Worm (Caenorhabditis elegans) whole organism, mixed stage, embryonic: ENCODE data around the gene frm-5.1.

Source experiments
- M03D4.4 ChIP-seq: sonication (generic microtip); optimal IDR thresholded peaks from 2 replicates; lab custom pipeline; 2017; ENCODE audit warnings: mild to moderate bottlenecking, missing genetic modification characterization, missing compliant biosample characterization
- bed-3 ChIP-seq: fragments of 200-800 bp; sonication (Bioruptor generic); optimal IDR thresholded peaks from 3 replicates; lab custom pipeline; 2018; ENCODE audit warnings: mild to moderate bottlenecking, missing genetic modification characterization, moderate library complexity, missing compliant biosample characterization
- ceh-39 ChIP-seq: fragments of 150-350 bp; optimal IDR thresholded peaks from 2 replicates; lab custom pipeline; 2014; ENCODE audit warnings: missing biosample characterization, missing genetic modification characterization
- ceh-83 ChIP-seq: fragments of 200-800 bp; sonication (Bioruptor generic); optimal IDR thresholded peaks from 2 replicates; lab custom pipeline; 2018; ENCODE audit warnings: mild to moderate bottlenecking, missing genetic modification characterization, missing compliant biosample characterization
- ces-1 ChIP-seq: fragments of 150-350 bp; optimal IDR thresholded peaks from 2 replicates; lab custom pipeline; 2014; ENCODE audit warnings: missing biosample characterization, missing genetic modification reagents, missing genetic modification characterization
- cnd-1 ChIP-seq: fragments of 200-800 bp; sonication (Bioruptor generic); optimal IDR thresholded peaks from 2 replicates; lab custom pipeline; 2018; ENCODE audit warnings: mild to moderate bottlenecking, missing genetic modification characterization, missing compliant biosample characterization
- drap-1 ChIP-seq: fragments of 200-800 bp; sonication (Bioruptor generic); optimal IDR thresholded peaks from 3 replicates; lab custom pipeline; 2018; ENCODE audit warnings: mild to moderate bottlenecking, missing genetic modification characterization, missing compliant biosample characterization
- elt-3 ChIP-seq: fragments of 150-350 bp; optimal IDR thresholded peaks from 2 replicates; lab custom pipeline; 2014; ENCODE audit warnings: missing biosample characterization, missing genetic modification characterization
- flh-1 ChIP-seq: fragments of 200-800 bp; sonication (Bioruptor generic); optimal IDR thresholded peaks from 2 replicates; lab custom pipeline; 2018; ENCODE audit warnings: mild to moderate bottlenecking, missing genetic modification characterization, moderate library complexity, missing compliant biosample characterization
- hlh-1 ChIP-seq: fragments of 150-350 bp; optimal IDR thresholded peaks from 2 replicates; lab custom pipeline; 2014; ENCODE audit warnings: missing biosample characterization, missing genetic modification reagents, missing genetic modification characterization
- lin-13 ChIP-seq: fragments of 150-350 bp; optimal IDR thresholded peaks from 2 replicates; lab custom pipeline; 2014; ENCODE audit warnings: missing biosample characterization, missing genetic modification characterization
- lin-32 ChIP-seq: fragments of 200-800 bp; sonication (Bioruptor generic); optimal IDR thresholded peaks from 2 replicates; lab custom pipeline; 2018; ENCODE audit warnings: mild to moderate bottlenecking, missing genetic modification characterization, missing compliant biosample characterization
- lsy-2 ChIP-seq: fragments of 150-350 bp; optimal IDR thresholded peaks from 2 replicates; lab custom pipeline; 2014; ENCODE audit warnings: missing biosample characterization, missing genetic modification characterization
- mab-5 ChIP-seq: fragments of 150-350 bp; optimal IDR thresholded peaks from 2 replicates; lab custom pipeline; 2014; ENCODE audit warnings: missing biosample characterization, missing genetic modification characterization
- mep-1 ChIP-seq: fragments of 150-350 bp; optimal IDR thresholded peaks from 2 replicates; lab custom pipeline; 2017; ENCODE audit warnings: missing biosample characterization, missing genetic modification reagents, missing genetic modification characterization, inconsistent platforms
- mls-2 ChIP-seq: sonication (generic microtip); optimal IDR thresholded peaks from 2 replicates; lab custom pipeline; 2016; ENCODE audit warnings: mild to moderate bottlenecking, missing genetic modification characterization, moderate library complexity, missing compliant biosample characterization
- nhr-12 ChIP-seq: fragments of 150-350 bp; optimal IDR thresholded peaks from 2 replicates; lab custom pipeline; 2014; ENCODE audit warnings: missing biosample characterization, missing genetic modification characterization
- nhr-2 ChIP-seq: fragments of 150-350 bp; optimal IDR thresholded peaks from 2 replicates; lab custom pipeline; 2014; ENCODE audit warnings: missing biosample characterization, missing genetic modification characterization
- nhr-237 ChIP-seq: fragments of 150-350 bp; optimal IDR thresholded peaks from 2 replicates; lab custom pipeline; 2014; ENCODE audit warnings: missing biosample characterization, missing genetic modification characterization
- nhr-28 ChIP-seq: fragments of 150-350 bp; optimal IDR thresholded peaks from 2 replicates; lab custom pipeline; 2014; ENCODE audit warnings: missing biosample characterization, missing genetic modification characterization
- nhr-76 ChIP-seq: sonication (generic microtip); optimal IDR thresholded peaks from 2 replicates; lab custom pipeline; 2017; ENCODE audit warnings: missing biosample characterization, missing genetic modification characterization
- pha-4 ChIP-seq: fragments of 150-350 bp; optimal IDR thresholded peaks from 2 replicates; lab custom pipeline; 2018; ENCODE audit warnings: missing biosample characterization, missing genetic modification reagents, missing genetic modification characterization
- sem-2 ChIP-seq: fragments of 200-800 bp; sonication (Bioruptor generic); optimal IDR thresholded peaks from 2 replicates; lab custom pipeline; 2018; ENCODE audit warnings: mild to moderate bottlenecking, missing genetic modification characterization, missing compliant biosample characterization
- snpc-4 ChIP-seq: fragments of 150-350 bp; optimal IDR thresholded peaks from 2 replicates; lab custom pipeline; 2014; ENCODE audit warnings: missing biosample characterization, missing genetic modification characterization
- sptf-1 ChIP-seq: sonication (generic microtip); optimal IDR thresholded peaks from 2 replicates; lab custom pipeline; 2017; ENCODE audit warnings: mild to moderate bottlenecking, missing genetic modification characterization, moderate library complexity, missing compliant biosample characterization
- tbx-8 ChIP-seq: fragments of 200-800 bp; sonication (Bioruptor generic); optimal IDR thresholded peaks from 2 replicates; lab custom pipeline; 2018; ENCODE audit warnings: mild to moderate bottlenecking, missing genetic modification characterization, moderate library complexity, missing compliant biosample characterization
- unc-120 ChIP-seq: sonication (generic microtip); optimal IDR thresholded peaks from 2 replicates; lab custom pipeline; 2017; ENCODE audit warnings: missing genetic modification characterization, missing compliant biosample characterization; ENCODE audit not compliant: poor library complexity, severe bottlenecking
- unc-39 ChIP-seq: fragments of 150-350 bp; optimal IDR thresholded peaks from 2 replicates; lab custom pipeline; 2014; ENCODE audit warnings: missing biosample characterization, missing genetic modification characterization
- unc-62 ChIP-seq: fragments of 150-350 bp; optimal IDR thresholded peaks from 2 replicates; lab custom pipeline; 2014; ENCODE audit warnings: missing biosample characterization, missing genetic modification reagents, missing genetic modification characterization
- ztf-11 ChIP-seq: fragments of 150-350 bp; optimal IDR thresholded peaks from 2 replicates; lab custom pipeline; 2014; ENCODE audit warnings: missing biosample characterization, missing genetic modification characterization

Gene frm-5.1

ce11 chrIV:80943-81342, 32.3 kb upstream of the frm-5.1 start:
- TF ChIP-seq mep-1 (no peak), lsy-2 (tag; lab: Kevin White, UChicago) (no peak), sem-2 (GFP tag; lab: Kevin White, UChicago) (no peak), ceh-39 (no peak), flh-1 (GFP tag; lab: Kevin White, UChicago) (no peak), nhr-2 (no peak), lin-32 (GFP tag; lab: Kevin White, UChicago) (no peak), nhr-237 (no peak), unc-62 (GFP tag; lab: Kevin White, UChicago) (no peak), nhr-12 (tag; lab: Kevin White, UChicago) (no peak), hlh-1 (no peak), drap-1 (no peak), pha-4 (tag; lab: Kevin White, UChicago) (no peak), cnd-1 (tag; lab: Kevin White, UChicago) (no peak), M03D4.4 (tag; lab: Kevin White, UChicago) (no peak)

DNA sequence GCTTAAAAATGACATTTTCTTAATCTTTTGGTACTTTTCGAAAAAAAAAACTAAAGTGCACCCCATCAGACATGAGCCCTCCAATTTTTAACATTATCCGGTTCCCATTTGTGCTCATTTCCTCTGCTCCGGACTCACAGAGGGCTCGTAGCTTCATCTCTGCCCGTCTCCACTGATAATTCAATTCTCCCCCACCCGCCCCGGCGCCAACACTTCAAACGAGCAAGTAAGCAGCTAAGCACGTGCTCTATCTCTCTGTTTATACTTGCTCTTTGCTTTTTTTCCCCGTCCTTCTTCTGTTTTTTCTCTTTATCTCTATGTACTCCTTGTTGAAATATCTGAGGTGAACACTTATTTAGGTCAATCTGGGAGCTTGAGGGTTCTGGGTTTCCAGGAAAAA, 30.5 kb upstream of the frm-5.1 start, which contains the start of gene T05C7.9:
Gene T05C7.9, plus strand, starts transcription at position 72 of the 400 bp plus-strand sequence.
- TF ChIP-seq unc-120 (tag; lab: Kevin White, UChicago) (peak; percentile 19), nhr-76 (tag; lab: Kevin White, UChicago) (no peak), ces-1 (GFP tag; lab: Kevin White, UChicago) (peak; percentile 58), pha-4 (tag; lab: Kevin White, UChicago) (no peak)

ce11 chrIV:78206-78605, 29.5 kb upstream of the frm-5.1 start:
- TF ChIP-seq ztf-11 (tag; lab: Kevin White, UChicago) (no peak), ceh-83 (no peak), mls-2 (tag; lab: Kevin White, UChicago) (no peak), nhr-28 (tag; lab: Kevin White, UChicago) (no peak), nhr-12 (tag; lab: Kevin White, UChicago) (no peak), elt-3 (tag; lab: Kevin White, UChicago) (no peak), unc-62 (GFP tag; lab: Kevin White, UChicago) (no peak), lin-32 (GFP tag; lab: Kevin White, UChicago) (no peak), bed-3 (GFP tag; lab: Kevin White, UChicago) (no peak), snpc-4 (tag; lab: Kevin White, UChicago) (no peak)

ce11 chrIV:77421-77820, 28.7 kb upstream of the frm-5.1 start:
- no peak for TF ChIP-seq unc-39 (tag; lab: Kevin White, UChicago)
- TF ChIP-seq M03D4.4 (tag; lab: Kevin White, UChicago) = no peak
- TF ChIP-seq ces-1 (GFP tag; lab: Kevin White, UChicago) = peak; percentile 1
- TF ChIP-seq sem-2 (GFP tag; lab: Kevin White, UChicago) = no peak

- TF ChIP-seq sem-2 (GFP tag; lab: Kevin White, UChicago) = no peak
- TF ChIP-seq nhr-12 (tag; lab: Kevin White, UChicago) = no peak
- TF ChIP-seq sptf-1 = no peak
- no peak for TF ChIP-seq lin-13 (tag; lab: Kevin White, UChicago)
- TF ChIP-seq unc-120 (tag; lab: Kevin White, UChicago) = no peak
These were observed 27.4 kb upstream of the frm-5.1 start, which contains the start of gene T05C7.8 for ce11 chrIV:76070-76469. Gene T05C7.8, plus strand, starts transcription at chrIV:76370.

DNA sequence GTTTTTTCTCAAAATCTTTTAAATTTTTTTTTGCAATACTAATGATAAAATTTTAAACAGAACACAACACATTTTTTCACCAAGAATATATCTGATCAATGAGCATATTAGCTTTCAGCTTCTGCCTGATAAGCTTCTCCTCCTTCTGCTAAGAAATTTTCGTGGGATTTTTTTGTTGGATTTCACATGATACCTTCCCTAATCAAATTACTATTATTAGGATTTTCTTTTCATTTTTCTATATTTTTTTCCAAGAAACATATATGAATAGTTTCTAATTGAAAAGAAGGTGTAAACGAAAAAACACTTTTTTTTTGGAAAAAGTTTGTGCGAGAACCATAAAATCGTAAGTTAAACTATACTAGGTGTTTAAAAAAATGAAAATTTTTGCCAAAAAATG, 24.5 kb upstream of the frm-5.1 start:
- TF ChIP-seq tbx-8 (no peak), mab-5 (tag; lab: Kevin White, UChicago) (no peak), sem-2 (GFP tag; lab: Kevin White, UChicago) (no peak), flh-1 (GFP tag; lab: Kevin White, UChicago) (no peak), bed-3 (GFP tag; lab: Kevin White, UChicago) (no peak), hlh-1 (no peak), ceh-83 (no peak), sptf-1 (no peak)
